Fruit fly (Drosophila melanogaster): Measurements from ENCODE around the gene CG14062.
A peak's percentile ranks its signal among the peaks of the same experiment; 100 is the strongest.

CG14062 gene

dm6 chr3R:28620813-28621212, 21.9 kb downstream of the CG14062 start (continued):
- TF ChIP-seq eg (GFP tag; IDR thresholded peaks at IDR 0.05), result no peak
- TF ChIP-seq Eip78C (GFP tag), result peak; percentile 23

- TF ChIP-seq dsx (GFP tag; optimal IDR thresholded peaks at IDR 0.05; ENCODE audit: poor library complexity, severe bottlenecking), result peak; percentile 87
- TF ChIP-seq fd85E (GFP tag; optimal IDR thresholded peaks at IDR 0.05), result no peak
Measured at dm6 chr3R:28605835-28606234, 36.9 kb downstream of the CG14062 start, which contains the start of gene CG9986. Gene CG9986 (plus strand): TSS chr3R:28606079.

- TF ChIP-seq vri (GFP tag; optimal IDR thresholded peaks at IDR 0.05) (no peak), fd59A (GFP tag; optimal IDR thresholded peaks at IDR 0.05) (no peak), Eip75B (GFP tag; optimal IDR thresholded peaks at IDR 0.05) (no peak), topi (GFP tag; optimal IDR thresholded peaks at IDR 0.05) (no peak), Hr38 (GFP tag; optimal IDR thresholded peaks at IDR 0.05) (no peak), CG11762 (GFP tag; optimal IDR thresholded peaks at IDR 0.05; ENCODE audit: insufficient read depth) (no peak), CG9139 (GFP tag; optimal IDR thresholded peaks at IDR 0.05) (no peak), CG6276 (GFP tag; optimal IDR thresholded peaks at IDR 0.05) (no peak), achi (GFP tag; optimal IDR thresholded peaks at IDR 0.05) (no peak), CG10631 (GFP tag; optimal IDR thresholded peaks at IDR 0.05) (no peak), CG3032 (tag; optimal IDR thresholded peaks at IDR 0.05) (no peak), CG6808 (GFP tag; optimal IDR thresholded peaks at IDR 0.05) (no peak), spab (GFP tag; optimal IDR thresholded peaks at IDR 0.05) (no peak), CG8632 (GFP tag; optimal IDR thresholded peaks at IDR 0.05) (no peak), Smox (GFP tag; optimal IDR thresholded peaks at IDR 0.05) (no peak), Eip93F (GFP tag; optimal IDR thresholded peaks at IDR 0.05) (no peak)
Measured at dm6 chr3R:28603561-28603960, 39.1 kb downstream of the CG14062 start.

- TF ChIP-seq OdsH (GFP tag; optimal IDR thresholded peaks at IDR 0.05) (no peak), Eip93F (GFP tag; optimal IDR thresholded peaks at IDR 0.05) (no peak), Eip78C (GFP tag) (peak; percentile 52), lz (GFP tag; optimal IDR thresholded peaks at IDR 0.05) (peak; percentile 0), CG15336 (GFP tag; IDR thresholded peaks at IDR 0.05) (0 out of 2 replicates have a peak, but pooled peaks have one; percentile 30), CG32006 (GFP tag; optimal IDR thresholded peaks at IDR 0.05) (no peak), fkh (GFP tag; optimal IDR thresholded peaks at IDR 0.05) (peak; percentile 91), svp (GFP tag) (no peak)
Measured at dm6 chr3R:28600144-28600792, 42.4 kb downstream of the CG14062 start.

- no peak for TF ChIP-seq fd85E (GFP tag; optimal IDR thresholded peaks at IDR 0.05)
- peak; percentile 27 for TF ChIP-seq OdsH (GFP tag; optimal IDR thresholded peaks at IDR 0.05)
- TF ChIP-seq CG6792 (GFP tag; optimal IDR thresholded peaks at IDR 0.05), result no peak
- peak; percentile 44 for TF ChIP-seq CG3919 (GFP tag; optimal IDR thresholded peaks at IDR 0.05)
- no peak for TF ChIP-seq CG6276 (GFP tag; optimal IDR thresholded peaks at IDR 0.05)
- TF ChIP-seq vri (GFP tag; optimal IDR thresholded peaks at IDR 0.05), result no peak
- no peak for TF ChIP-seq dsx (GFP tag; optimal IDR thresholded peaks at IDR 0.05; ENCODE audit: poor library complexity, severe bottlenecking)
- no peak for TF ChIP-seq svp (GFP tag)
- no peak for TF ChIP-seq salr (GFP tag; optimal IDR thresholded peaks at IDR 0.05)
- TF ChIP-seq Hr38 (GFP tag; optimal IDR thresholded peaks at IDR 0.05), result no peak
- no peak for TF ChIP-seq ss (GFP tag; optimal IDR thresholded peaks at IDR 0.05)
- no peak for TF ChIP-seq net (GFP tag; optimal IDR thresholded peaks at IDR 0.05)
- no peak for TF ChIP-seq dac (GFP tag; optimal IDR thresholded peaks at IDR 0.05)
- peak; percentile 48 for TF ChIP-seq CG10631 (GFP tag; optimal IDR thresholded peaks at IDR 0.05)
- TF ChIP-seq Sox15 (GFP tag; optimal IDR thresholded peaks at IDR 0.05), result peak; percentile 57
- no peak for TF ChIP-seq Eip93F (GFP tag; optimal IDR thresholded peaks at IDR 0.05)
- peak; percentile 19 for TF ChIP-seq CG6808 (GFP tag; optimal IDR thresholded peaks at IDR 0.05)
- peak; percentile 53; the same call in 2 of the 3 replicates for TF ChIP-seq eg (GFP tag; IDR thresholded peaks at IDR 0.05)
- TF ChIP-seq Blimp-1 (GFP tag; optimal IDR thresholded peaks at IDR 0.05), result peak; percentile 23
- no peak for TF ChIP-seq pdm3 (GFP tag; optimal IDR thresholded peaks at IDR 0.05)
- no peak for TF ChIP-seq CG1621 (tag; optimal IDR thresholded peaks at IDR 0.05)
- TF ChIP-seq Hr39 (GFP tag; optimal IDR thresholded peaks at IDR 0.05), result peak; percentile 47
- peak; percentile 18 for TF ChIP-seq fkh (GFP tag; optimal IDR thresholded peaks at IDR 0.05)
- no peak for TF ChIP-seq CG11762 (GFP tag; optimal IDR thresholded peaks at IDR 0.05; ENCODE audit: insufficient read depth)
- TF ChIP-seq Gug (GFP tag; IDR thresholded peaks at IDR 0.05), result 0 out of 2 replicates have a peak, but pooled peaks have one; percentile 15
- TF ChIP-seq Sox102F (GFP tag; optimal IDR thresholded peaks at IDR 0.05), result no peak
- TF ChIP-seq topi (GFP tag; optimal IDR thresholded peaks at IDR 0.05), result peak; percentile 27
Measured at dm6 chr3R:28599238-28600127, 43.2 kb downstream of the CG14062 start, which contains the start of the genes Noa36 and Hrb98DE. Gene Noa36 (minus strand): TSS chr3R:28599288. Gene Hrb98DE (plus strand): TSS chr3R:28599834.

All from whole organism, prepupa.